Fruit fly (Drosophila melanogaster) whole organism, embryonic: ENCODE data around the gene Cht6.

Experiments
- ATbp ChIP-seq: fragments of 200-800 bp; sonication (Bioruptor generic); optimal IDR thresholded peaks from 2 replicates; lab custom pipeline; 2017; ENCODE audit warnings: missing biosample characterization, mild to moderate bottlenecking, missing genetic modification characterization, missing genetic modification reagents
- Adf1 ChIP-seq: fragments of 200-800 bp; sonication (Bioruptor generic); IDR thresholded peaks from 2 replicates; pipeline ENCODE4 v1.3.6; 2022; ENCODE audit warnings: missing biosample characterization, missing genetic modification characterization
- Antp ChIP-seq: fragments of 200-800 bp; sonication (Bioruptor generic); optimal IDR thresholded peaks from 3 replicates; lab custom pipeline; 2016; ENCODE audit warnings: missing biosample characterization, missing genetic modification characterization
- Bgb ChIP-seq: fragments of 200-800 bp; sonication (Bioruptor generic); IDR thresholded peaks from 2 replicates; pipeline ENCODE4 v1.3.6; 2022; ENCODE audit warnings: missing biosample characterization, missing genetic modification characterization; ENCODE audit not compliant: partially characterized antibody
- CG10431 ChIP-seq: fragments of 200-800 bp; sonication (Bioruptor generic); optimal IDR thresholded peaks from 3 replicates; lab custom pipeline; 2018; ENCODE audit warnings: missing biosample characterization, mild to moderate bottlenecking, missing genetic modification characterization
- CG13624 ChIP-seq: fragments of 200-800 bp; sonication (Bioruptor generic); optimal IDR thresholded peaks from 2 replicates; lab custom pipeline; 2016; ENCODE audit warnings: missing biosample characterization, missing genetic modification characterization
- CG13894 ChIP-seq: fragments of 200-800 bp; sonication (Bioruptor generic); optimal IDR thresholded peaks from 3 replicates; lab custom pipeline; 2018; ENCODE audit warnings: missing biosample characterization, mild to moderate bottlenecking, missing genetic modification characterization, moderate library complexity
- CG14050 ChIP-seq: fragments of 200-800 bp; sonication (Bioruptor generic); IDR thresholded peaks from 3 replicates; pipeline ENCODE4 v1.3.6; 2022; ENCODE audit warnings: missing biosample characterization, missing genetic modification characterization
- CG14710 ChIP-seq: fragments of 200-800 bp; sonication (Bioruptor generic); optimal IDR thresholded peaks from 3 replicates; lab custom pipeline; 2019; ENCODE audit warnings: missing biosample characterization, mild to moderate bottlenecking, missing genetic modification characterization, moderate library complexity
- CG15073 ChIP-seq: fragments of 200-800 bp; sonication (Bioruptor generic); optimal IDR thresholded peaks from 2 replicates; lab custom pipeline; 2016; ENCODE audit warnings: missing biosample characterization, missing genetic modification characterization
- CG16863 ChIP-seq: fragments of 200-800 bp; sonication (Bioruptor generic); optimal IDR thresholded peaks from 3 replicates; lab custom pipeline; 2016; ENCODE audit warnings: missing biosample characterization, missing genetic modification characterization
- CG2712 ChIP-seq: fragments of 200-800 bp; optimal IDR thresholded peaks from 3 replicates; lab custom pipeline; 2019; ENCODE audit warnings: missing biosample characterization, mild to moderate bottlenecking, missing genetic modification characterization, moderate library complexity
- CG3065 ChIP-seq: fragments of 200-800 bp; sonication (Bioruptor generic); optimal IDR thresholded peaks from 2 replicates; lab custom pipeline; 2016; ENCODE audit warnings: missing biosample characterization, missing genetic modification characterization
- CG4730 ChIP-seq: fragments of 200-800 bp; sonication (Bioruptor generic); IDR thresholded peaks from 2 replicates; pipeline ENCODE4 v1.3.6; 2022; ENCODE audit warnings: missing biosample characterization, missing genetic modification characterization
- CG6654 ChIP-seq: fragments of 200-800 bp; sonication (Bioruptor generic); optimal IDR thresholded peaks from 2 replicates; lab custom pipeline; 2017; ENCODE audit warnings: missing biosample characterization, mild to moderate bottlenecking, missing genetic modification characterization
- CG6813 ChIP-seq: fragments of 200-800 bp; sonication (Bioruptor generic); optimal IDR thresholded peaks from 2 replicates; lab custom pipeline; 2017; ENCODE audit warnings: missing biosample characterization, missing genetic modification characterization, mild to moderate bottlenecking, moderate library complexity, missing genetic modification reagents
- CG7556 ChIP-seq: fragments of 200-800 bp; sonication (Bioruptor generic); optimal IDR thresholded peaks from 2 replicates; lab custom pipeline; 2017; ENCODE audit warnings: missing biosample characterization, mild to moderate bottlenecking, missing genetic modification characterization
- CG9215 ChIP-seq: fragments of 200-800 bp; sonication (Bioruptor generic); IDR thresholded peaks from 2 replicates; pipeline ENCODE4 v1.3.6; 2022; ENCODE audit warnings: missing biosample characterization, missing genetic modification characterization
- CoRest ChIP-seq: fragments of 200-800 bp; sonication (Bioruptor generic); optimal IDR thresholded peaks from 3 replicates; lab custom pipeline; 2018; ENCODE audit warnings: missing biosample characterization, mild to moderate bottlenecking, missing genetic modification characterization, moderate library complexity
- D19B ChIP-seq: fragments of 200-800 bp; sonication (Bioruptor generic); optimal IDR thresholded peaks from 2 replicates; lab custom pipeline; 2017; ENCODE audit warnings: missing biosample characterization, mild to moderate bottlenecking, missing genetic modification characterization
- Dip2 ChIP-seq: fragments of 200-800 bp; sonication (Bioruptor generic); IDR thresholded peaks from 2 replicates; pipeline ENCODE4 v1.3.6; 2022; ENCODE audit warnings: missing biosample characterization, missing genetic modification characterization
- Dref ChIP-seq: fragments of 200-800 bp; sonication (Bioruptor generic); IDR thresholded peaks from 2 replicates; pipeline ENCODE4 v1.3.6; 2022; ENCODE audit warnings: missing biosample characterization, missing genetic modification characterization
- Ets97D ChIP-seq: fragments of 200-800 bp; sonication (Bioruptor generic); optimal IDR thresholded peaks from 3 replicates; lab custom pipeline; 2016; ENCODE audit warnings: missing biosample characterization, missing genetic modification characterization
- Med ChIP-seq: fragments of 200-800 bp; sonication (Bioruptor generic); peaks from one replicate; lab custom pipeline; 2016; ENCODE audit warnings: missing biosample characterization, missing genetic modification characterization, mild to moderate bottlenecking, inconsistent platforms, moderate library complexity
- Neu2 ChIP-seq: fragments of 200-800 bp; sonication (Bioruptor generic); optimal IDR thresholded peaks from 3 replicates; lab custom pipeline; 2016; ENCODE audit warnings: missing biosample characterization, missing genetic modification characterization, borderline replicate concordance
- Oli ChIP-seq: fragments of 200-800 bp; sonication (Bioruptor generic); optimal IDR thresholded peaks from 2 replicates; lab custom pipeline; 2018; ENCODE audit warnings: missing biosample characterization, mild to moderate bottlenecking, missing genetic modification characterization, moderate library complexity
- al ChIP-seq: fragments of 200-800 bp; sonication (Bioruptor generic); IDR thresholded peaks from 2 replicates; pipeline ENCODE4 v1.3.6; 2022; ENCODE audit warnings: missing biosample characterization, missing genetic modification characterization
- cato ChIP-seq: fragments of 200-800 bp; sonication (Bioruptor generic); optimal IDR thresholded peaks from 2 replicates; lab custom pipeline; 2016; ENCODE audit warnings: missing biosample characterization, missing genetic modification characterization, borderline replicate concordance
- caup ChIP-seq: fragments of 200-800 bp; sonication (Bioruptor generic); optimal IDR thresholded peaks from 3 replicates; lab custom pipeline; 2017; ENCODE audit warnings: missing biosample characterization, mild to moderate bottlenecking, missing genetic modification characterization, moderate library complexity; ENCODE audit not compliant: severe bottlenecking
- chm ChIP-seq: fragments of 200-800 bp; sonication (Bioruptor generic); IDR thresholded peaks from 2 replicates; pipeline ENCODE4 v1.3.6; 2022; ENCODE audit warnings: missing biosample characterization, missing genetic modification characterization
- dimm ChIP-seq: fragments of 200-800 bp; sonication (Bioruptor generic); IDR thresholded peaks from 2 replicates; pipeline ENCODE4 v1.3.6; 2022; ENCODE audit warnings: missing biosample characterization, missing genetic modification characterization
- ewg ChIP-seq: fragments of 200-800 bp; sonication (Bioruptor generic); optimal IDR thresholded peaks from 3 replicates; lab custom pipeline; 2017; ENCODE audit warnings: mild to moderate bottlenecking, missing biosample characterization, missing genetic modification reagents, missing genetic modification characterization
- fd3F ChIP-seq: fragments of 200-800 bp; sonication (Bioruptor generic); optimal IDR thresholded peaks from 2 replicates; lab custom pipeline; 2018; ENCODE audit warnings: missing biosample characterization, mild to moderate bottlenecking, missing genetic modification characterization, moderate library complexity
- fru ChIP-seq: fragments of >200 bp; optimal IDR thresholded peaks from 2 replicates; lab custom pipeline; 2017
- gsb ChIP-seq: fragments of 200-800 bp; sonication (Bioruptor generic); IDR thresholded peaks from 2 replicates; pipeline ENCODE4 v1.3.6; 2022; ENCODE audit warnings: missing biosample characterization, missing genetic modification characterization
- otp ChIP-seq: fragments of 200-800 bp; sonication (Bioruptor generic); IDR thresholded peaks from 3 replicates; pipeline ENCODE4, ENCODE4 v1.3.6; 2022; ENCODE audit warnings: missing biosample characterization, missing genetic modification characterization
- p53 ChIP-seq: fragments of 200-800 bp; sonication (Bioruptor generic); optimal IDR thresholded peaks from 2 replicates; lab custom pipeline; 2016; ENCODE audit warnings: missing biosample characterization, missing genetic modification characterization
- pb ChIP-seq: fragments of 200-800 bp; sonication (Bioruptor generic); optimal IDR thresholded peaks from 3 replicates; lab custom pipeline; 2016; ENCODE audit warnings: missing biosample characterization, missing genetic modification characterization
- pnt ChIP-seq: fragments of 200-800 bp; sonication (Bioruptor generic); optimal IDR thresholded peaks from 3 replicates; lab custom pipeline; 2016; ENCODE audit warnings: missing biosample characterization, missing genetic modification characterization
- prd ChIP-seq, 3 experiments: fragments of >200 bp in 2 of 3; fragments of 200-800 bp in 1 of 3; sonication (Bioruptor generic) in 1 of 3; optimal IDR thresholded peaks in 2 of 3; IDR thresholded peaks in 1 of 3; 2 replicates in 2 of 3; 3 replicates in 1 of 3; pipeline versions ENCODE4 v1.3.6 to Lab custom; 2017 to 2022; ENCODE audit warnings: missing biosample characterization in 1 of 3, missing genetic modification characterization in 1 of 3
- psq ChIP-seq: fragments of 200-800 bp; sonication (Bioruptor generic); optimal IDR thresholded peaks from 2 replicates; lab custom pipeline; 2017; ENCODE audit warnings: missing biosample characterization, missing genetic modification characterization
- sc ChIP-seq, 3 experiments: fragments of >200 bp in 2 of 3; fragments of 200-800 bp in 1 of 3; sonication (Bioruptor generic) in 1 of 3; optimal IDR thresholded peaks; 2 replicates in 2 of 3; 3 replicates in 1 of 3; lab custom pipeline; 2017; ENCODE audit warnings: mild to moderate bottlenecking in 1 of 3, missing biosample characterization in 1 of 3, missing genetic modification characterization in 1 of 3, missing genetic modification reagents in 1 of 3
- sd ChIP-seq: fragments of 200-800 bp; sonication (Bioruptor generic); optimal IDR thresholded peaks from 3 replicates; lab custom pipeline; 2018; ENCODE audit warnings: missing biosample characterization, mild to moderate bottlenecking, missing genetic modification characterization, moderate library complexity
- sim ChIP-seq: fragments of 200-800 bp; sonication (Bioruptor generic); IDR thresholded peaks from 2 replicates; pipeline ENCODE4 v1.3.6; 2022; ENCODE audit warnings: missing biosample characterization, missing genetic modification characterization
- sima ChIP-seq: fragments of 200-800 bp; sonication (Bioruptor generic); optimal IDR thresholded peaks from 2 replicates; lab custom pipeline; 2016; ENCODE audit warnings: missing biosample characterization, missing genetic modification characterization
- sisA ChIP-seq: fragments of 200-800 bp; sonication (Bioruptor generic); IDR thresholded peaks from 2 replicates; pipeline ENCODE4 v1.3.6; 2022; ENCODE audit warnings: missing biosample characterization, missing genetic modification characterization
- sna ChIP-seq: fragments of 200-800 bp; sonication (Bioruptor generic); IDR thresholded peaks from 2 replicates; pipeline ENCODE4 v1.3.6; 2022; ENCODE audit warnings: missing biosample characterization, missing genetic modification characterization; ENCODE audit not compliant: partially characterized antibody
- sug ChIP-seq: fragments of 200-800 bp; optimal IDR thresholded peaks from 2 replicates; lab custom pipeline; 2019; ENCODE audit warnings: missing biosample characterization, mild to moderate bottlenecking, missing genetic modification characterization, moderate library complexity
- tin ChIP-seq: fragments of 200-800 bp; sonication (Bioruptor generic); optimal IDR thresholded peaks from 3 replicates; lab custom pipeline; 2016; ENCODE audit warnings: missing biosample characterization, missing genetic modification characterization
- trh ChIP-seq: fragments of 200-800 bp; sonication (Bioruptor generic); optimal IDR thresholded peaks from 2 replicates; lab custom pipeline; 2016; ENCODE audit warnings: missing biosample characterization, missing genetic modification characterization

The Cht6 gene

dm6 chrX:10067528-10067927, 50.9 kb downstream of the Cht6 start (continued):
- TF ChIP-seq sima (no peak), p53 (GFP tag; lab: Kevin White, UChicago) (no peak), al (GFP tag; lab: Robert Waterston, UW) (no peak), caup (GFP tag; lab: Kevin White, UChicago) (no peak), otp (GFP tag; lab: Robert Waterston, UW) (no peak), tin (GFP tag; lab: Kevin White, UChicago) (peak; percentile 19), Bgb (GFP tag; lab: Robert Waterston, UW) (no peak), Antp (GFP tag; lab: Kevin White, UChicago) (peak; percentile 66), CG3065 (GFP tag; lab: Kevin White, UChicago) (no peak), ATbp (GFP tag; lab: Kevin White, UChicago) (peak; percentile 37), psq (GFP tag; lab: Kevin White, UChicago) (no peak), CG16863 (GFP tag; lab: Kevin White, UChicago) (peak; percentile 40), gsb (GFP tag; lab: Robert Waterston, UW) (no peak), Ets97D (GFP tag; lab: Kevin White, UChicago) (no peak), D19B (no peak), CG6654 (GFP tag; lab: Kevin White, UChicago) (peak; percentile 18), cato (no peak), CG10431 (GFP tag; lab: Kevin White, UChicago) (no peak), Adf1 (GFP tag; lab: Robert Waterston, UW) (no peak), Neu2 (GFP tag; lab: Kevin White, UChicago) (no peak), CG15073 (GFP tag; lab: Kevin White, UChicago) (no peak), sc (optimal IDR thresholded peaks at IDR 0.05; lab: Kevin White, UChicago) (no peak), sc (GFP tag; optimal IDR thresholded peaks at IDR 0.05; lab: Kevin White, UChicago) (no peak), Dref (GFP tag; lab: Robert Waterston, UW) (no peak), CG6813 (peak; percentile 17), CG9215 (GFP tag; lab: Robert Waterston, UW) (0 out of 2 replicates have a peak, but pooled peaks have one; percentile 10), dimm (no peak), prd (optimal IDR thresholded peaks at IDR 0.05; lab: Kevin White, UChicago) (no peak), prd (GFP tag; IDR thresholded peaks at IDR 0.05; lab: Robert Waterston, UW) (peak; percentile 79; the same call in 2 of the 3 replicates), pb (no peak), fd3F (no peak), sisA (GFP tag; lab: Robert Waterston, UW) (peak; percentile 57), Oli (tag; lab: Kevin White, UChicago) (peak; percentile 58), Med (GFP tag; lab: Kevin White, UChicago) (no peak), CG14050 (GFP tag; lab: Robert Waterston, UW) (peak; percentile 34; the same call in 1 of the 3 replicates), CoRest (tag; lab: Kevin White, UChicago) (peak; percentile 8), sd (no peak), pnt (GFP tag; lab: Kevin White, UChicago) (peak; percentile 18), trh (GFP tag; lab: Kevin White, UChicago) (no peak), CG4730 (0 out of 2 replicates have a peak, but pooled peaks have one; percentile 40), CG7556 (GFP tag; lab: Kevin White, UChicago) (peak; percentile 30), fru (lab: Kevin White, UChicago) (no peak), sim (GFP tag; lab: Robert Waterston, UW) (no peak), CG14710 (tag; lab: Kevin White, UChicago) (peak; percentile 18), CG13894 (tag; lab: Kevin White, UChicago) (no peak), chm (GFP tag; lab: Robert Waterston, UW) (0 out of 2 replicates have a peak, but pooled peaks have one; percentile 33), ewg (peak; percentile 21), CG13624 (GFP tag; lab: Kevin White, UChicago) (no peak), CG2712 (tag; lab: Kevin White, UChicago) (peak; percentile 43), sug (tag; lab: Kevin White, UChicago) (no peak), sna (GFP tag; lab: Robert Waterston, UW) (no peak), Dip2 (no peak)
